Worm (Caenorhabditis elegans) whole organism, L4 larva: ENCODE measurements around the gene ocr-2.

ENCODE experiments used
- D1046.2 ChIP-seq: fragments of 200-800 bp; sonication (Bioruptor generic); IDR thresholded peaks from 2 replicates; pipeline ENCODE4 v1.3.6; 2022; ENCODE audit warnings: missing genetic modification characterization, missing compliant biosample characterization
- F10B5.3 ChIP-seq: sonication (generic microtip); optimal IDR thresholded peaks from 2 replicates; lab custom pipeline; 2016; ENCODE audit warnings: mild to moderate bottlenecking, missing genetic modification characterization, missing compliant biosample characterization
- F37D6.2 ChIP-seq: sonication (generic microtip); optimal IDR thresholded peaks from 2 replicates; lab custom pipeline; 2016; ENCODE audit warnings: mild to moderate bottlenecking, missing genetic modification characterization, missing compliant biosample characterization
- F49E8.2 ChIP-seq: sonication (generic microtip); optimal IDR thresholded peaks from 2 replicates; lab custom pipeline; 2016; ENCODE audit warnings: missing compliant biosample characterization, mild to moderate bottlenecking, missing genetic modification characterization, borderline replicate concordance
- R02D3.7 ChIP-seq: fragments of 150-350 bp; sonication (generic microtip); optimal IDR thresholded peaks from 3 replicates; lab custom pipeline; 2014; ENCODE audit warnings: missing biosample characterization, missing genetic modification characterization
- Y75B8A.6 ChIP-seq: fragments of 200-800 bp; sonication (Bioruptor generic); IDR thresholded peaks from 2 replicates; pipeline ENCODE4 v1.3.6; 2022; ENCODE audit warnings: missing genetic modification reagents, missing genetic modification characterization, missing compliant biosample characterization
- aly-2 ChIP-seq: sonication (generic microtip); optimal IDR thresholded peaks from 2 replicates; lab custom pipeline; 2018; ENCODE audit warnings: missing biosample characterization, missing genetic modification characterization
- ama-1 ChIP-seq: fragments of 150-350 bp; optimal IDR thresholded peaks from 2 replicates; lab custom pipeline; 2014; ENCODE audit warnings: inconsistent platforms, mixed read lengths
- arid-1 ChIP-seq: fragments of 200-800 bp; sonication (Bioruptor generic); conservative IDR thresholded peaks from 2 replicates; pipeline ENCODE4 v1.3.6; 2022; ENCODE audit warnings: missing genetic modification reagents, missing genetic modification characterization, missing compliant biosample characterization
- attf-4 ChIP-seq: sonication (generic microtip); optimal IDR thresholded peaks from 3 replicates; lab custom pipeline; 2017; ENCODE audit warnings: missing biosample characterization, missing genetic modification characterization
- ceh-20 ChIP-seq: fragments of 200-800 bp; sonication (Bioruptor generic); IDR thresholded peaks from 2 replicates; pipeline ENCODE4 v1.3.6; 2022; ENCODE audit warnings: missing genetic modification reagents, missing genetic modification characterization, missing compliant biosample characterization
- ceh-28 ChIP-seq: fragments of 150-350 bp; optimal IDR thresholded peaks from 2 replicates; lab custom pipeline; 2014; ENCODE audit warnings: missing biosample characterization, missing genetic modification reagents, missing genetic modification characterization
- ceh-44 ChIP-seq: fragments of 200-800 bp; sonication (Bioruptor generic); IDR thresholded peaks from 2 replicates; pipeline ENCODE4 v1.3.6; 2022; ENCODE audit warnings: missing genetic modification reagents, missing genetic modification characterization, missing compliant biosample characterization
- ceh-82 ChIP-seq: sonication (generic microtip); optimal IDR thresholded peaks from 2 replicates; lab custom pipeline; 2017; ENCODE audit warnings: missing biosample characterization, missing genetic modification characterization
- ces-1 ChIP-seq: fragments of 150-350 bp; sonication (generic microtip); optimal IDR thresholded peaks from 4 replicates; lab custom pipeline; 2014; ENCODE audit warnings: missing biosample characterization, missing genetic modification reagents, missing genetic modification characterization
- cey-2 ChIP-seq: sonication (generic microtip); optimal IDR thresholded peaks from 3 replicates; lab custom pipeline; 2017; ENCODE audit warnings: missing genetic modification characterization, mild to moderate bottlenecking, missing compliant biosample characterization, antibody characterized with exemption, borderline replicate concordance; ENCODE audit not compliant: insufficient read depth
- ctbp-1 ChIP-seq: fragments of 200-800 bp; sonication (Bioruptor generic); IDR thresholded peaks from 2 replicates; pipeline ENCODE4 v1.3.6; 2022; ENCODE audit warnings: missing genetic modification reagents, missing genetic modification characterization, missing compliant biosample characterization
- daf-16 ChIP-seq, 3 experiments: sonication (generic microtip); optimal IDR thresholded peaks; 2 replicates each; lab custom pipeline; 2016 to 2017; ENCODE audit warnings: missing genetic modification characterization in 3 of 3, missing genetic modification reagents in 3 of 3, mild to moderate bottlenecking in 2 of 3, missing compliant biosample characterization in 2 of 3, missing biosample characterization in 1 of 3, moderate library complexity in 1 of 3
- daf-19 ChIP-seq: fragments of 200-800 bp; sonication (Bioruptor generic); conservative IDR thresholded peaks from 2 replicates; pipeline ENCODE4 v1.3.6; 2022; ENCODE audit warnings: missing genetic modification characterization, missing compliant biosample characterization
- dmd-6 ChIP-seq: fragments of 200-800 bp; sonication (Bioruptor generic); IDR thresholded peaks from 2 replicates; pipeline ENCODE4 v1.3.6; 2022; ENCODE audit warnings: missing genetic modification reagents, missing genetic modification characterization, missing compliant biosample characterization
- dmd-8 ChIP-seq: fragments of 200-800 bp; sonication (Bioruptor generic); IDR thresholded peaks from 2 replicates; pipeline ENCODE4 v1.3.6; 2022; ENCODE audit warnings: missing genetic modification characterization, missing compliant biosample characterization
- dve-1 ChIP-seq: sonication (generic microtip); optimal IDR thresholded peaks from 2 replicates; lab custom pipeline; 2017; ENCODE audit warnings: antibody characterized with exemption, mild to moderate bottlenecking, missing genetic modification characterization, missing compliant biosample characterization; ENCODE audit not compliant: insufficient read depth
- egl-43 ChIP-seq: fragments of 200-800 bp; sonication (Bioruptor generic); IDR thresholded peaks from 2 replicates; pipeline ENCODE4 v1.3.6; 2022; ENCODE audit warnings: missing genetic modification reagents, missing genetic modification characterization, missing compliant biosample characterization
- hlh-11 ChIP-seq: fragments of 200-800 bp; sonication (Bioruptor generic); optimal IDR thresholded peaks from 2 replicates; lab custom pipeline; 2018; ENCODE audit warnings: mild to moderate bottlenecking, missing genetic modification characterization, missing compliant biosample characterization
- hlh-30 ChIP-seq: sonication (generic microtip); optimal IDR thresholded peaks from 2 replicates; lab custom pipeline; 2017; ENCODE audit warnings: antibody characterized with exemption, mild to moderate bottlenecking, missing genetic modification characterization, missing compliant biosample characterization; ENCODE audit not compliant: insufficient read depth
- jun-1 ChIP-seq: fragments of 150-350 bp; optimal IDR thresholded peaks from 2 replicates; lab custom pipeline; 2014; ENCODE audit warnings: missing biosample characterization, missing genetic modification reagents, missing genetic modification characterization
- lir-3 ChIP-seq: sonication (generic microtip); optimal IDR thresholded peaks from 2 replicates; lab custom pipeline; 2016; ENCODE audit warnings: mild to moderate bottlenecking, missing genetic modification characterization, missing compliant biosample characterization
- mdl-1 ChIP-seq, 2 experiments: fragments of 150-350 bp in 1 of 2; sonication (generic microtip) in 1 of 2; optimal IDR thresholded peaks; 2 replicates each; lab custom pipeline; 2014 to 2017; ENCODE audit warnings: missing biosample characterization in 2 of 2, missing genetic modification characterization in 2 of 2
- mdt-29 ChIP-seq: fragments of 200-800 bp; sonication (Bioruptor generic); IDR thresholded peaks from 2 replicates; pipeline ENCODE4 v1.3.6; 2022; ENCODE audit warnings: missing genetic modification reagents, missing genetic modification characterization, missing compliant biosample characterization
- mep-1 ChIP-seq: fragments of 150-350 bp; sonication (generic microtip); optimal IDR thresholded peaks from 3 replicates; lab custom pipeline; 2014; ENCODE audit warnings: missing biosample characterization, missing genetic modification characterization
- mes-2 ChIP-seq: sonication (generic microtip); optimal IDR thresholded peaks from 2 replicates; lab custom pipeline; 2016; ENCODE audit warnings: missing genotype, mild to moderate bottlenecking, missing genetic modification characterization, missing compliant biosample characterization; ENCODE audit not compliant: poor library complexity, severe bottlenecking
- nhr-10 ChIP-seq: fragments of 150-350 bp; optimal IDR thresholded peaks from 2 replicates; lab custom pipeline; 2014; ENCODE audit warnings: missing biosample characterization, missing genetic modification characterization
- nhr-102 ChIP-seq: sonication (generic microtip); optimal IDR thresholded peaks from 2 replicates; lab custom pipeline; 2016; ENCODE audit warnings: mild to moderate bottlenecking, missing genetic modification characterization, moderate library complexity, missing compliant biosample characterization
- nhr-25 ChIP-seq: sonication (generic microtip); optimal IDR thresholded peaks from 2 replicates; lab custom pipeline; 2017; ENCODE audit warnings: missing genetic modification characterization, mild to moderate bottlenecking, missing compliant biosample characterization, antibody characterized with exemption, moderate library complexity, borderline replicate concordance; ENCODE audit not compliant: insufficient read depth
- nhr-28 ChIP-seq: fragments of 150-350 bp; optimal IDR thresholded peaks from 2 replicates; lab custom pipeline; 2014; ENCODE audit warnings: missing biosample characterization, missing genetic modification characterization
- nhr-41 ChIP-seq: fragments of 200-800 bp; sonication (Bioruptor generic); IDR thresholded peaks from 2 replicates; pipeline ENCODE4 v1.3.6; 2022; ENCODE audit warnings: missing genetic modification reagents, missing genetic modification characterization, missing compliant biosample characterization
- nhr-76 ChIP-seq: fragments of 150-350 bp; optimal IDR thresholded peaks from 2 replicates; lab custom pipeline; 2014; ENCODE audit warnings: missing biosample characterization, missing genetic modification characterization
- nhr-77 ChIP-seq: fragments of 150-350 bp; optimal IDR thresholded peaks from 2 replicates; lab custom pipeline; 2014; ENCODE audit warnings: missing biosample characterization, missing genetic modification characterization
- php-3 ChIP-seq: fragments of 200-800 bp; sonication (Bioruptor generic); IDR thresholded peaks from 2 replicates; pipeline ENCODE4 v1.3.6; 2022; ENCODE audit warnings: missing genetic modification reagents, missing genetic modification characterization, missing compliant biosample characterization
- pqm-1 ChIP-seq: sonication (generic microtip); optimal IDR thresholded peaks from 2 replicates; lab custom pipeline; 2017; ENCODE audit warnings: missing biosample characterization, missing genetic modification characterization
- rbr-2 ChIP-seq: sonication (generic microtip); optimal IDR thresholded peaks from 2 replicates; lab custom pipeline; 2016; ENCODE audit warnings: missing genotype, missing genetic modification characterization, missing compliant biosample characterization
- set-16 ChIP-seq: fragments of 200-800 bp; sonication (Bioruptor generic); IDR thresholded peaks from 2 replicates; pipeline ENCODE4 v1.3.6; 2022; ENCODE audit warnings: missing genetic modification reagents, missing genetic modification characterization, missing compliant biosample characterization
- skn-1 ChIP-seq: fragments of 150-350 bp; optimal IDR thresholded peaks from 2 replicates; lab custom pipeline; 2014; ENCODE audit warnings: missing biosample characterization, missing genetic modification characterization
- snpc-4 ChIP-seq: fragments of 150-350 bp; optimal IDR thresholded peaks from 2 replicates; lab custom pipeline; 2014; ENCODE audit warnings: missing biosample characterization, missing genetic modification characterization
- unc-62 ChIP-seq, 3 experiments: fragments of 150-350 bp in 1 of 3; sonication (generic microtip); optimal IDR thresholded peaks in 2 of 3; peaks in 1 of 3; 1 replicate in 1 of 3; 2 replicates in 2 of 3; lab custom pipeline; 2014 to 2017; ENCODE audit warnings: missing biosample characterization in 3 of 3, missing genetic modification characterization in 3 of 3, missing genetic modification reagents in 3 of 3, missing genotype in 1 of 3
- vab-7 ChIP-seq: fragments of 200-800 bp; sonication (Bioruptor generic); IDR thresholded peaks from 2 replicates; pipeline ENCODE4 v1.3.6; 2022; ENCODE audit warnings: missing genetic modification reagents, missing genetic modification characterization, missing compliant biosample characterization
- zfp-3 ChIP-seq: fragments of 200-800 bp; sonication (Bioruptor generic); conservative IDR thresholded peaks from 2 replicates; pipeline ENCODE4 v1.3.6; 2022; ENCODE audit warnings: missing genetic modification reagents, missing genetic modification characterization, missing compliant biosample characterization

The ocr-2 gene

DNA sequence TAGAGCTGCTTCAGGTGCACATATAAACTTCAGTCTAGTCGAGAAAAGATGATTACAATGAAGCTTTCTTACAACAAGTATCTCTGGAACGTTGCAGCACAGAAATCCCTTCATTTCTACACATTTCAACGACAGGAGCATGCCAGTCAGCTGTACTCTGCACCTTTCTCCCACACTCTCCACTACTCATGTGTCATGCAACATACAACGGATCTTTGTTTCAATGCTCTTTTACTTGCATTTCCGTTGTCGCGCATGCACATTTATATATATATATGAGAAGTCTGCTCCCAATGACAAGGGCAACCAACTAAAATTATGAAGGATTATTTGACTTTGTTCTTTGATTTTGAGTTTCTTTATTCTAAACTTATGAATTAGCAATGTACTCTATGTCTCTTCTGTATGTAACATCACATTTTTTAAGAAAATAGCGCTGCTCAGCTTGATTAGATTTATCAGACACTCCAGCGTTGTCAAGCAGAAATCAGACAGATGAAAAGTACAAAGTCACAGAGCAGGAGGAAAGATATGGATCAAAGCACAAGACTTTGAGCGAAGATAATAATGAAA, 15.3 kb upstream of the ocr-2 start:
- TF ChIP-seq nhr-41 (GFP tag; lab: Robert Waterston, UW) (no peak), ceh-44 (GFP tag; lab: Robert Waterston, UW) (no peak), dmd-6 (GFP tag; lab: Robert Waterston, UW) (no peak), rbr-2 (tag; lab: Kevin White, UChicago) (no peak), attf-4 (tag; lab: Kevin White, UChicago) (no peak), pqm-1 (no peak), F37D6.2 (tag; lab: Kevin White, UChicago) (no peak), mes-2 (tag; lab: Kevin White, UChicago) (no peak), skn-1 (tag; lab: Kevin White, UChicago) (no peak), unc-62 (GFP tag; optimal IDR thresholded peaks at IDR 0.05 in 1 of 2; lab: Kevin White, UChicago) (peak in 1 of 2 experiments; percentile 94), unc-62 (tag; optimal IDR thresholded peaks at IDR 0.05; lab: Kevin White, UChicago) (no peak), snpc-4 (tag; lab: Kevin White, UChicago) (no peak), mep-1 (tag; lab: Kevin White, UChicago) (no peak), hlh-30 (tag; lab: Kevin White, UChicago) (peak; percentile 14), R02D3.7 (tag; lab: Kevin White, UChicago) (no peak), daf-16 (GFP tag; optimal IDR thresholded peaks at IDR 0.05; lab: Kevin White, UChicago) (no peak), daf-16 (tag; optimal IDR thresholded peaks at IDR 0.05; lab: Kevin White, UChicago) (no peak), lir-3 (tag; lab: Kevin White, UChicago) (no peak)
- TF ChIP-seq, all 104 proteins: peak for 2

DNA sequence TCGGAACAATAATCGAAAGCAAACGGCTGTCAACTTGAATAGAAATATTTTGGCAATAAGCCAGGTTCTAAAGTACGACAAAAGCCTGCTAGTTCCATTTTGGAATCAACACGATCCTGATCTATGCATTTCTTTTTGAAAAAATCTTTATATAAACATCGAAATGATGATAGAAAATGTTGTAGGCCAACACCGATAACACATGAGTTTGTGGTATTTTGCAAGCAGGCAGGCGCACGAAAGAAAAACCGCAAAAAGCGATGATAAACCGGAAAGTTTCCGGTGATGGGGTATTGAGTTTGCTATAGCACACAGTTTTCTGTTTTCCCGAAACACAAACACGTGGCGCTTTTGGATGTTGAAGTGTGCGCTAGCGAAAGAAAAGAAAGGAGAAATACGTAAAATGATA, 14.2 kb upstream of the ocr-2 start:
- no peak for TF ChIP-seq vab-7 (GFP tag; lab: Robert Waterston, UW)
- no peak for TF ChIP-seq dmd-8
- TF ChIP-seq nhr-76 (tag; lab: Kevin White, UChicago), result no peak
- TF ChIP-seq ceh-82 (tag; lab: Kevin White, UChicago), result no peak
- TF ChIP-seq mdl-1 (tag; optimal IDR thresholded peaks at IDR 0.05; lab: Kevin White, UChicago), result peak in 1 of 2 experiments; percentile 83
- TF ChIP-seq nhr-102 (tag; lab: Kevin White, UChicago), result no peak
- no peak for TF ChIP-seq Y75B8A.6 (GFP tag; lab: Robert Waterston, UW)
- TF ChIP-seq nhr-10 (tag; lab: Kevin White, UChicago), result peak; percentile 19
- TF ChIP-seq F10B5.3, result no peak
- TF ChIP-seq pqm-1, result peak; percentile 60
- TF ChIP-seq mes-2 (tag; lab: Kevin White, UChicago), result no peak
- TF ChIP-seq php-3 (GFP tag; lab: Robert Waterston, UW), result no peak
- peak; percentile 43 for TF ChIP-seq hlh-11
- peak; percentile 50 for TF ChIP-seq nhr-77 (tag; lab: Kevin White, UChicago)
- peak; percentile 84 for TF ChIP-seq nhr-28 (tag; lab: Kevin White, UChicago)
- peak; percentile 67 for TF ChIP-seq hlh-30 (tag; lab: Kevin White, UChicago)
- peak; percentile 25 for TF ChIP-seq dve-1 (tag; lab: Kevin White, UChicago)
- no peak for TF ChIP-seq set-16 (GFP tag; lab: Robert Waterston, UW)
- no peak for TF ChIP-seq snpc-4 (tag; lab: Kevin White, UChicago)
- TF ChIP-seq ama-1 (lab: Kevin White, UChicago), result no peak
- TF ChIP-seq cey-2 (tag; lab: Kevin White, UChicago), result no peak
- TF ChIP-seq jun-1 (tag; lab: Kevin White, UChicago), result no peak
- TF ChIP-seq ceh-20 (GFP tag; lab: Robert Waterston, UW), result no peak
- no peak for TF ChIP-seq D1046.2 (GFP tag; lab: Robert Waterston, UW)
- TF ChIP-seq F49E8.2 (tag; lab: Kevin White, UChicago), result no peak
- no peak for TF ChIP-seq daf-19 (GFP tag; lab: Robert Waterston, UW)
- no peak for TF ChIP-seq rbr-2 (tag; lab: Kevin White, UChicago)
- no peak for TF ChIP-seq arid-1 (GFP tag; lab: Robert Waterston, UW)
- TF ChIP-seq mdt-29 (GFP tag; lab: Robert Waterston, UW), result no peak
- no peak for TF ChIP-seq aly-2 (tag; lab: Kevin White, UChicago)
- TF ChIP-seq ctbp-1 (GFP tag; lab: Robert Waterston, UW), result no peak
- no peak for TF ChIP-seq ceh-28 (tag; lab: Kevin White, UChicago)
- no peak for TF ChIP-seq zfp-3 (GFP tag; lab: Robert Waterston, UW)
- TF ChIP-seq ces-1 (GFP tag; lab: Kevin White, UChicago), result no peak
- TF ChIP-seq nhr-25, result no peak
- TF ChIP-seq egl-43 (GFP tag; lab: Robert Waterston, UW), result no peak
